Worm (Caenorhabditis elegans) whole organism, late embryonic: Measurements from ENCODE around the gene skr-14.

Source experiments
- ceh-14 ChIP-seq: sonication (generic microtip); optimal IDR thresholded peaks from 2 replicates; lab custom pipeline; 2016; ENCODE audit warnings: missing genotype, missing genetic modification characterization, missing compliant biosample characterization
- ceh-18 ChIP-seq: sonication (generic microtip); optimal IDR thresholded peaks from 2 replicates; lab custom pipeline; 2016; ENCODE audit warnings: missing genetic modification characterization, missing compliant biosample characterization
- ceh-2 ChIP-seq: sonication (generic microtip); optimal IDR thresholded peaks from 2 replicates; lab custom pipeline; 2016; ENCODE audit warnings: missing genotype, missing genetic modification characterization, missing compliant biosample characterization
- ceh-9 ChIP-seq: sonication (generic microtip); optimal IDR thresholded peaks from 2 replicates; lab custom pipeline; 2016; ENCODE audit warnings: mild to moderate bottlenecking, missing genetic modification characterization, inconsistent platforms, missing compliant biosample characterization
- ets-4 ChIP-seq: sonication (generic microtip); optimal IDR thresholded peaks from 2 replicates; lab custom pipeline; 2016; ENCODE audit warnings: missing genetic modification characterization, missing compliant biosample characterization
- fkh-10 ChIP-seq: fragments of 150-350 bp; optimal IDR thresholded peaks from 2 replicates; lab custom pipeline; 2014; ENCODE audit warnings: missing biosample characterization, missing genetic modification reagents, missing genetic modification characterization
- zip-5 ChIP-seq: sonication (generic microtip); optimal IDR thresholded peaks from 2 replicates; lab custom pipeline; 2016; ENCODE audit warnings: missing genetic modification characterization, missing compliant biosample characterization

DNA sequence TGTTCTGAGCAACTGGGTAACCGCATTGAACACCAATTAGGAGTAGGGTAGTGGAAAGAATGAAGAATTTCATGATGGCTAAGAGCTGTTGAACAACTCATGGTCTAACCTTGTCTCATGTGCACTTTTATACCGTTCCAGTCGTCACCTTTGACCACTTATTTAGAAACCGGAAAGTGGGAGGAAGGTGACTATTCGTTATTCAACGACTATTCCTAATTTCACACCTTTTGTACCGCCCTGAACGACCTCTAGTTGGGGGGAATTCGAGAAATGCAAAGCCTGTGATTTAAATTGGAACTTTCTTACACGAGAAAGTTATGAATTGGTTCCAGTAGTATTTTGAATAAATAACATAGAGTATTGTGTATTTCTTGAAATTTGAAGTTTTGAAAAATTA, 8.2 kb upstream of the skr-14 start, which contains the start of gene Y47D7A.12:
- TF ChIP-seq ceh-2 (tag; lab: Kevin White, UChicago) (no peak), ceh-14 (tag; lab: Kevin White, UChicago) (no peak), ets-4 (tag; lab: Kevin White, UChicago) (no peak), ceh-18 (tag; lab: Kevin White, UChicago) (no peak), ceh-9 (tag; lab: Kevin White, UChicago) (no peak), fkh-10 (no peak), zip-5 (tag; lab: Kevin White, UChicago) (no peak)
